Fruit fly (Drosophila melanogaster): ENCODE data around the gene CG11034.

- TF ChIP-seq Vsx1 (GFP tag; optimal IDR thresholded peaks at IDR 0.05): no peak
- no peak for TF ChIP-seq HHEX (GFP tag; optimal IDR thresholded peaks at IDR 0.05)
- TF ChIP-seq corto (GFP tag; optimal IDR thresholded peaks at IDR 0.05): no peak
- TF ChIP-seq gro (GFP tag; optimal IDR thresholded peaks at IDR 0.05): no peak
- no peak for TF ChIP-seq lola (GFP tag; optimal IDR thresholded peaks at IDR 0.05)
- no peak for TF ChIP-seq cwo (GFP tag; optimal IDR thresholded peaks at IDR 0.05)
- TF ChIP-seq CG8388 (GFP tag; optimal IDR thresholded peaks at IDR 0.05): no peak
- TF ChIP-seq pnt (GFP tag; optimal IDR thresholded peaks at IDR 0.05): no peak
These were observed 24.0 kb upstream of the CG11034 start for dm6 chr2L:5781181-5781580.

Data from whole organism, embryonic.